Worm (Caenorhabditis elegans): Measurements from ENCODE around the gene mdt-30.

- no peak for TF ChIP-seq ztf-11 (tag; optimal IDR thresholded peaks at IDR 0.05)
- TF ChIP-seq C04F5.9 (tag; optimal IDR thresholded peaks at IDR 0.05) = no peak
- TF ChIP-seq mdl-1 (tag; optimal IDR thresholded peaks at IDR 0.05) = no peak
- TF ChIP-seq ceh-82 (tag; optimal IDR thresholded peaks at IDR 0.05) = no peak
- no peak for TF ChIP-seq tbx-2 (tag; optimal IDR thresholded peaks at IDR 0.05)
- TF ChIP-seq nhr-90 (tag; optimal IDR thresholded peaks at IDR 0.05; ENCODE audit: poor library complexity) = no peak
- no peak for TF ChIP-seq nhr-237 (tag; optimal IDR thresholded peaks at IDR 0.05)
Measured at ce11 chrIII:7978289-7978688, 49.6 kb downstream of the mdt-30 start.

Measured in whole organism, L1 larva.